Worm (Caenorhabditis elegans): Measurements from ENCODE around the gene K08F11.1.

ce11 chrIV:4755929-4756655, 31.4 kb downstream of the K08F11.1 start, which contains the start of the genes fbxb-77 and Y17G9B.11:
- no peak for TF ChIP-seq ztf-23 (GFP tag; IDR thresholded peaks at IDR 0.05)
- TF ChIP-seq klf-2 (GFP tag; conservative IDR thresholded peaks at IDR 0.05) = no peak
- no peak for TF ChIP-seq ref-1 (GFP tag; conservative IDR thresholded peaks at IDR 0.05)
- TF ChIP-seq flt-1 (GFP tag; IDR thresholded peaks at IDR 0.05) = no peak
- TF ChIP-seq cog-1 (tag; optimal IDR thresholded peaks at IDR 0.05) = no peak
- no peak for TF ChIP-seq tab-1 (GFP tag; IDR thresholded peaks at IDR 0.05)
- no peak for TF ChIP-seq med-1 (GFP tag; optimal IDR thresholded peaks at IDR 0.05; ENCODE audit: insufficient read depth)
- TF ChIP-seq T22C8.4 (GFP tag; IDR thresholded peaks at IDR 0.05) = no peak
- TF ChIP-seq ztf-29 (GFP tag; IDR thresholded peaks at IDR 0.05) = no peak

All from whole organism, midembryonic.